Worm (Caenorhabditis elegans) whole organism, L1 larva: ENCODE measurements around the gene F32F2.4.
A peak's percentile ranks its signal among the peaks of the same experiment; 100 is the strongest.

Experiments
- C04F5.9 ChIP-seq: sonication (generic microtip); optimal IDR thresholded peaks from 2 replicates; lab custom pipeline; 2016; ENCODE audit warnings: missing genetic modification characterization, missing compliant biosample characterization
- C34B4.2 ChIP-seq: sonication (generic microtip); optimal IDR thresholded peaks from 2 replicates; lab custom pipeline; 2017; ENCODE audit warnings: mild to moderate bottlenecking, missing genetic modification characterization, missing compliant biosample characterization
- Y116A8C.19 ChIP-seq: sonication (generic microtip); optimal IDR thresholded peaks from 2 replicates; lab custom pipeline; 2016; ENCODE audit warnings: missing compliant biosample characterization, missing genetic modification characterization, borderline replicate concordance
- aha-1 ChIP-seq: fragments of 150-350 bp; optimal IDR thresholded peaks from 2 replicates; lab custom pipeline; 2014; ENCODE audit warnings: missing biosample characterization, missing genetic modification characterization
- alr-1 ChIP-seq: fragments of 200-800 bp; sonication (Bioruptor generic); optimal IDR thresholded peaks from 2 replicates; lab custom pipeline; 2018; ENCODE audit warnings: borderline replicate concordance, mild to moderate bottlenecking, missing genetic modification characterization, missing compliant biosample characterization
- aly-2 ChIP-seq: fragments of 150-350 bp; optimal IDR thresholded peaks from 2 replicates; lab custom pipeline; 2014; ENCODE audit warnings: missing biosample characterization, missing genetic modification characterization
- ama-1 ChIP-seq: fragments of 150-350 bp; optimal IDR thresholded peaks from 2 replicates; lab custom pipeline; 2014
- blmp-1 ChIP-seq: fragments of 150-350 bp; optimal IDR thresholded peaks from 2 replicates; lab custom pipeline; 2014; ENCODE audit warnings: missing biosample characterization, missing genetic modification characterization
- ceh-8 ChIP-seq: fragments of 200-800 bp; sonication (Bioruptor generic); optimal IDR thresholded peaks from 2 replicates; lab custom pipeline; 2018; ENCODE audit warnings: mild to moderate bottlenecking, missing genetic modification characterization, moderate library complexity, missing compliant biosample characterization
- ceh-88 ChIP-seq: fragments of 200-800 bp; sonication (Bioruptor generic); IDR thresholded peaks from 2 replicates; pipeline ENCODE4 v1.3.6; 2022; ENCODE audit warnings: missing genetic modification characterization, missing compliant biosample characterization
- ceh-90 ChIP-seq: sonication (generic microtip); optimal IDR thresholded peaks from 2 replicates; lab custom pipeline; 2016; ENCODE audit warnings: missing genetic modification characterization, missing compliant biosample characterization
- ces-1 ChIP-seq: fragments of 150-350 bp; optimal IDR thresholded peaks from 2 replicates; lab custom pipeline; 2014; ENCODE audit warnings: missing biosample characterization, missing genetic modification reagents, missing genetic modification characterization
- dsc-1 ChIP-seq: sonication (generic microtip); optimal IDR thresholded peaks from 2 replicates; lab custom pipeline; 2016; ENCODE audit warnings: mild to moderate bottlenecking, missing genetic modification characterization, missing compliant biosample characterization
- efl-3 ChIP-seq: fragments of 200-800 bp; sonication (Bioruptor generic); optimal IDR thresholded peaks from 2 replicates; lab custom pipeline; 2018; ENCODE audit warnings: mild to moderate bottlenecking, missing genetic modification characterization, missing compliant biosample characterization
- egl-13 ChIP-seq: sonication (generic microtip); optimal IDR thresholded peaks from 2 replicates; lab custom pipeline; 2016; ENCODE audit warnings: missing genotype, missing genetic modification reagents, missing genetic modification characterization, missing compliant biosample characterization
- egl-27 ChIP-seq, 2 experiments: fragments of 150-350 bp in 1 of 2; sonication (generic microtip); optimal IDR thresholded peaks; 3 replicates each; lab custom pipeline; 2017 to 2018; ENCODE audit warnings: missing biosample characterization in 2 of 2, missing genetic modification characterization in 2 of 2, missing genetic modification reagents in 2 of 2
- elt-2 ChIP-seq: sonication (generic microtip); optimal IDR thresholded peaks from 2 replicates; lab custom pipeline; 2016; ENCODE audit warnings: missing genetic modification characterization, mild to moderate bottlenecking, inconsistent platforms, missing compliant biosample characterization, missing genetic modification reagents
- elt-3 ChIP-seq, 6 experiments: fragments of 150-350 bp in 1 of 6; sonication (generic microtip); optimal IDR thresholded peaks; 2 replicates each; lab custom pipeline; 2017 to 2018; ENCODE audit warnings: missing biosample characterization in 6 of 6, missing genetic modification characterization in 6 of 6, inconsistent platforms in 1 of 6
- ets-5 ChIP-seq: fragments of 200-800 bp; sonication (Bioruptor generic); IDR thresholded peaks from 2 replicates; pipeline ENCODE4 v1.3.6; 2022; ENCODE audit warnings: missing genetic modification characterization, missing compliant biosample characterization
- fkh-10 ChIP-seq: sonication (generic microtip); optimal IDR thresholded peaks from 2 replicates; lab custom pipeline; 2017; ENCODE audit warnings: missing biosample characterization, missing genetic modification reagents, missing genetic modification characterization
- fkh-4 ChIP-seq: sonication (generic microtip); optimal IDR thresholded peaks from 2 replicates; lab custom pipeline; 2016; ENCODE audit warnings: missing compliant biosample characterization, missing genetic modification characterization, borderline replicate concordance
- fkh-8 ChIP-seq: sonication (generic microtip); optimal IDR thresholded peaks from 2 replicates; lab custom pipeline; 2016; ENCODE audit warnings: mild to moderate bottlenecking, missing genetic modification characterization, missing compliant biosample characterization
- fos-1 ChIP-seq: fragments of 150-350 bp; optimal IDR thresholded peaks from 2 replicates; lab custom pipeline; 2014; ENCODE audit warnings: missing biosample characterization, missing genetic modification characterization
- grh-1 ChIP-seq: fragments of 200-800 bp; sonication (Bioruptor generic); IDR thresholded peaks from 2 replicates; pipeline ENCODE4 v1.3.6; 2022; ENCODE audit warnings: missing genetic modification reagents, missing genetic modification characterization, missing compliant biosample characterization
- hlh-4 ChIP-seq: sonication (generic microtip); optimal IDR thresholded peaks from 2 replicates; lab custom pipeline; 2016; ENCODE audit warnings: mild to moderate bottlenecking, missing genetic modification characterization, missing compliant biosample characterization
- jun-1 ChIP-seq: fragments of 150-350 bp; optimal IDR thresholded peaks from 2 replicates; lab custom pipeline; 2014; ENCODE audit warnings: missing biosample characterization, missing genetic modification reagents, missing genetic modification characterization
- lin-13 ChIP-seq: fragments of 150-350 bp; optimal IDR thresholded peaks from 2 replicates; lab custom pipeline; 2014; ENCODE audit warnings: missing biosample characterization, missing genetic modification reagents, missing genetic modification characterization
- lin-35 ChIP-seq, 2 experiments: fragments of 150-350 bp; optimal IDR thresholded peaks; 2 replicates each; lab custom pipeline; 2014; ENCODE audit warnings: missing biosample characterization in 2 of 2, missing genetic modification characterization in 2 of 2, missing genetic modification reagents in 2 of 2
- lir-3 ChIP-seq: sonication (generic microtip); optimal IDR thresholded peaks from 2 replicates; lab custom pipeline; 2016; ENCODE audit warnings: mild to moderate bottlenecking, missing genetic modification characterization, moderate library complexity, missing compliant biosample characterization; ENCODE audit not compliant: poor library complexity
- mab-9 ChIP-seq: fragments of 200-800 bp; sonication (Bioruptor generic); IDR thresholded peaks from 2 replicates; pipeline ENCODE4 v1.3.6; 2022; ENCODE audit warnings: missing genetic modification reagents, missing genetic modification characterization, missing compliant biosample characterization
- mdl-1 ChIP-seq, 2 experiments: fragments of 150-350 bp; optimal IDR thresholded peaks; 2 replicates each; lab custom pipeline; 2014 to 2017; ENCODE audit warnings: missing biosample characterization in 2 of 2, missing genetic modification characterization in 2 of 2, inconsistent platforms in 1 of 2
- nhr-11 ChIP-seq: fragments of 150-350 bp; optimal IDR thresholded peaks from 2 replicates; lab custom pipeline; 2014; ENCODE audit warnings: missing biosample characterization, missing genetic modification characterization
- nhr-237 ChIP-seq: fragments of 150-350 bp; optimal IDR thresholded peaks from 2 replicates; lab custom pipeline; 2014; ENCODE audit warnings: missing biosample characterization, missing genetic modification characterization
- nhr-28 ChIP-seq: fragments of 150-350 bp; optimal IDR thresholded peaks from 2 replicates; lab custom pipeline; 2014; ENCODE audit warnings: missing biosample characterization, missing genetic modification characterization
- nhr-47 ChIP-seq: sonication (generic microtip); optimal IDR thresholded peaks from 2 replicates; lab custom pipeline; 2016; ENCODE audit warnings: mild to moderate bottlenecking, missing genetic modification characterization, moderate library complexity, missing compliant biosample characterization
- nhr-76 ChIP-seq: sonication (generic microtip); optimal IDR thresholded peaks from 2 replicates; lab custom pipeline; 2017; ENCODE audit warnings: missing biosample characterization, missing genetic modification characterization
- nhr-77 ChIP-seq: fragments of 150-350 bp; optimal IDR thresholded peaks from 2 replicates; lab custom pipeline; 2014; ENCODE audit warnings: missing biosample characterization, missing genetic modification characterization
- nhr-84 ChIP-seq: sonication (generic microtip); optimal IDR thresholded peaks from 2 replicates; lab custom pipeline; 2017; ENCODE audit warnings: missing biosample characterization, missing genetic modification characterization
- nhr-85 ChIP-seq: sonication (generic microtip); peaks from one replicate; lab custom pipeline; 2016; ENCODE audit warnings: missing genetic modification characterization, inconsistent platforms, missing compliant biosample characterization
- pag-3 ChIP-seq: sonication (generic microtip); optimal IDR thresholded peaks from 2 replicates; lab custom pipeline; 2017; ENCODE audit warnings: missing genetic modification characterization, mild to moderate bottlenecking, missing compliant biosample characterization, antibody characterized with exemption, borderline replicate concordance; ENCODE audit not compliant: insufficient read depth
- pax-3 ChIP-seq: fragments of 200-800 bp; sonication (Bioruptor generic); optimal IDR thresholded peaks from 2 replicates; lab custom pipeline; 2018; ENCODE audit warnings: mild to moderate bottlenecking, missing genetic modification characterization, moderate library complexity, missing compliant biosample characterization
- pqm-1 ChIP-seq: sonication (generic microtip); optimal IDR thresholded peaks from 3 replicates; lab custom pipeline; 2017; ENCODE audit warnings: missing biosample characterization, missing genetic modification characterization
- snu-23 ChIP-seq: sonication (generic microtip); optimal IDR thresholded peaks from 2 replicates; lab custom pipeline; 2016; ENCODE audit warnings: missing genetic modification characterization, missing compliant biosample characterization
- sptf-1 ChIP-seq: fragments of 150-350 bp; optimal IDR thresholded peaks from 2 replicates; lab custom pipeline; 2014; ENCODE audit warnings: missing biosample characterization, missing genetic modification characterization
- swsn-7 ChIP-seq: sonication (generic microtip); optimal IDR thresholded peaks from 2 replicates; lab custom pipeline; 2016; ENCODE audit warnings: missing genetic modification characterization, missing compliant biosample characterization
- tlp-1 ChIP-seq: fragments of 150-350 bp; optimal IDR thresholded peaks from 2 replicates; lab custom pipeline; 2014; ENCODE audit warnings: missing biosample characterization, missing genetic modification characterization
- unc-30 ChIP-seq: sonication (generic microtip); optimal IDR thresholded peaks from 2 replicates; lab custom pipeline; 2017; ENCODE audit warnings: missing biosample characterization, missing genetic modification characterization
- unc-86 ChIP-seq: sonication (generic microtip); optimal IDR thresholded peaks from 2 replicates; lab custom pipeline; 2016; ENCODE audit warnings: missing genetic modification characterization, missing compliant biosample characterization
- xbp-1 ChIP-seq: sonication (generic microtip); optimal IDR thresholded peaks from 2 replicates; lab custom pipeline; 2016; ENCODE audit warnings: missing genetic modification characterization, missing compliant biosample characterization
- zag-1 ChIP-seq: fragments of 150-350 bp; optimal IDR thresholded peaks from 2 replicates; lab custom pipeline; 2014; ENCODE audit warnings: missing biosample characterization, missing genetic modification characterization
- zip-4 ChIP-seq: fragments of 200-800 bp; sonication (Bioruptor generic); optimal IDR thresholded peaks from 2 replicates; lab custom pipeline; 2018; ENCODE audit warnings: mild to moderate bottlenecking, missing genetic modification characterization, moderate library complexity, missing compliant biosample characterization
- ztf-11 ChIP-seq, 2 experiments: sonication (generic microtip); optimal IDR thresholded peaks; 2 replicates each; lab custom pipeline; 2016 to 2017; ENCODE audit warnings: missing genetic modification characterization in 2 of 2, missing biosample characterization in 1 of 2, missing compliant biosample characterization in 1 of 2

Gene F32F2.4

ce11 chrV:13313045-13313623 lies 37.1 kb downstream of the F32F2.4 start, which contains the start of gene C50B6.3:
Gene C50B6.3 (plus strand): TSS chrV:13313573.
- TF ChIP-seq egl-13 (peak; percentile 93), nhr-237 (tag; lab: Kevin White, UChicago) (peak; percentile 45), blmp-1 (tag; lab: Kevin White, UChicago) (peak; percentile 71), ets-5 (GFP tag; lab: Robert Waterston, UW) (no peak), aha-1 (tag; lab: Kevin White, UChicago) (no peak), ces-1 (GFP tag; lab: Kevin White, UChicago) (no peak), dsc-1 (tag; lab: Kevin White, UChicago) (peak; percentile 96), efl-3 (GFP tag; lab: Kevin White, UChicago) (peak; percentile 44), nhr-77 (peak; percentile 53), alr-1 (no peak), fkh-10 (GFP tag; lab: Kevin White, UChicago) (peak; percentile 23), unc-86 (peak; percentile 85), nhr-47 (tag; lab: Kevin White, UChicago) (peak; percentile 93), Y116A8C.19 (tag; lab: Kevin White, UChicago) (peak; percentile 81), zag-1 (tag; lab: Kevin White, UChicago) (peak; percentile 47), grh-1 (GFP tag; lab: Robert Waterston, UW) (peak; percentile 82), sptf-1 (tag; lab: Kevin White, UChicago) (no peak), lin-13 (GFP tag; lab: Kevin White, UChicago) (peak; percentile 79), lir-3 (tag; lab: Kevin White, UChicago) (peak; percentile 97), zip-4 (GFP tag; lab: Kevin White, UChicago) (peak; percentile 66), pag-3 (tag; lab: Kevin White, UChicago) (no peak), unc-30 (tag; lab: Kevin White, UChicago) (no peak), fkh-4 (tag; lab: Kevin White, UChicago) (peak; percentile 97), snu-23 (GFP tag; lab: Kevin White, UChicago) (peak; percentile 95), jun-1 (peak; percentile 42), pax-3 (peak; percentile 97), nhr-28 (tag; lab: Kevin White, UChicago) (no peak), ceh-90 (peak; percentile 91), egl-27 (tag; optimal IDR thresholded peaks at IDR 0.05; lab: Kevin White, UChicago) (no peak), mab-9 (peak; percentile 80), fkh-8 (tag; lab: Kevin White, UChicago) (peak; percentile 78), tlp-1 (tag; lab: Kevin White, UChicago) (no peak), C34B4.2 (tag; lab: Kevin White, UChicago) (no peak), nhr-84 (tag; lab: Kevin White, UChicago) (no peak), C04F5.9 (tag; lab: Kevin White, UChicago) (peak; percentile 86), nhr-85 (peak; percentile 95), fos-1 (tag; lab: Kevin White, UChicago) (peak; percentile 74), hlh-4 (peak; percentile 80), mdl-1 (tag; optimal IDR thresholded peaks at IDR 0.05; lab: Kevin White, UChicago) (peak in 1 of 2 experiments; percentile 58), ceh-88 (GFP tag; lab: Robert Waterston, UW) (peak; percentile 68; the same call in 1 of the 2 replicates), ceh-8 (GFP tag; lab: Kevin White, UChicago) (peak; percentile 84), nhr-11 (tag; lab: Kevin White, UChicago) (no peak), swsn-7 (tag; lab: Kevin White, UChicago) (peak; percentile 92), elt-2 (peak; percentile 63), ztf-11 (tag; optimal IDR thresholded peaks at IDR 0.05; lab: Kevin White, UChicago) (peak in 1 of 2 experiments; percentile 97), aly-2 (tag; lab: Kevin White, UChicago) (peak; percentile 43), lin-35 (GFP tag; optimal IDR thresholded peaks at IDR 0.05; lab: Kevin White, UChicago) (peak; percentile 85 to 86), ama-1 (lab: Kevin White, UChicago) (no peak), xbp-1 (peak; percentile 92), nhr-76 (tag; lab: Kevin White, UChicago) (no peak), elt-3 (tag; optimal IDR thresholded peaks at IDR 0.05; lab: Kevin White, UChicago) (peak in 2 of 6 experiments; percentile 76 to 82), pqm-1 (tag; lab: Kevin White, UChicago) (no peak)
